Worm (Caenorhabditis elegans) whole organism, L4 larva: ENCODE results near the gene H01G02.1.

Experiments
- F10B5.3 ChIP-seq: sonication (generic microtip); optimal IDR thresholded peaks from 2 replicates; lab custom pipeline; 2016; ENCODE audit warnings: mild to moderate bottlenecking, missing genetic modification characterization, missing compliant biosample characterization
- F26F4.8 ChIP-seq: fragments of 200-800 bp; sonication (Bioruptor generic); conservative IDR thresholded peaks from 2 replicates; pipeline ENCODE4 v1.3.6; 2022; ENCODE audit warnings: missing genetic modification characterization, missing compliant biosample characterization
- aha-1 ChIP-seq: fragments of 150-350 bp; peaks from one replicate; lab custom pipeline; 2014; ENCODE audit warnings: missing biosample characterization, missing genetic modification characterization
- ceh-62 ChIP-seq: sonication (generic microtip); optimal IDR thresholded peaks from 2 replicates; lab custom pipeline; 2017; ENCODE audit warnings: missing biosample characterization, missing genetic modification characterization
- ctbp-1 ChIP-seq: fragments of 200-800 bp; sonication (Bioruptor generic); IDR thresholded peaks from 2 replicates; pipeline ENCODE4 v1.3.6; 2022; ENCODE audit warnings: missing genetic modification reagents, missing genetic modification characterization, missing compliant biosample characterization
- daf-12 ChIP-seq: fragments of 150-350 bp; optimal IDR thresholded peaks from 2 replicates; lab custom pipeline; 2014; ENCODE audit warnings: missing biosample characterization, missing genetic modification reagents, missing genetic modification characterization
- daf-16 ChIP-seq, 3 experiments: sonication (generic microtip); optimal IDR thresholded peaks; 2 replicates each; lab custom pipeline; 2016 to 2017; ENCODE audit warnings: missing genetic modification characterization in 3 of 3, missing genetic modification reagents in 3 of 3, mild to moderate bottlenecking in 2 of 3, missing compliant biosample characterization in 2 of 3, missing biosample characterization in 1 of 3, moderate library complexity in 1 of 3
- daf-8 ChIP-seq: fragments of 200-800 bp; sonication (Bioruptor generic); IDR thresholded peaks from 2 replicates; pipeline ENCODE4 v1.3.6; 2022; ENCODE audit warnings: missing genetic modification characterization, missing compliant biosample characterization
- dmd-6 ChIP-seq: fragments of 200-800 bp; sonication (Bioruptor generic); IDR thresholded peaks from 2 replicates; pipeline ENCODE4 v1.3.6; 2022; ENCODE audit warnings: missing genetic modification reagents, missing genetic modification characterization, missing compliant biosample characterization
- dpl-1 ChIP-seq: fragments of 150-350 bp; optimal IDR thresholded peaks from 2 replicates; lab custom pipeline; 2014; ENCODE audit warnings: missing biosample characterization, missing genetic modification reagents, missing genetic modification characterization
- duxl-1 ChIP-seq: sonication (generic microtip); optimal IDR thresholded peaks from 2 replicates; lab custom pipeline; 2016; ENCODE audit warnings: mild to moderate bottlenecking, missing genetic modification characterization, moderate library complexity, missing compliant biosample characterization; ENCODE audit not compliant: poor library complexity
- dve-1 ChIP-seq: sonication (generic microtip); optimal IDR thresholded peaks from 2 replicates; lab custom pipeline; 2017; ENCODE audit warnings: antibody characterized with exemption, mild to moderate bottlenecking, missing genetic modification characterization, missing compliant biosample characterization; ENCODE audit not compliant: insufficient read depth
- egl-27 ChIP-seq: sonication (generic microtip); optimal IDR thresholded peaks from 3 replicates; lab custom pipeline; 2017; ENCODE audit warnings: missing biosample characterization, missing genetic modification reagents, missing genetic modification characterization
- fkh-10 ChIP-seq: fragments of 150-350 bp; optimal IDR thresholded peaks from 2 replicates; lab custom pipeline; 2014; ENCODE audit warnings: missing biosample characterization, missing genetic modification reagents, missing genetic modification characterization
- fos-1 ChIP-seq: fragments of 150-350 bp; optimal IDR thresholded peaks from 2 replicates; lab custom pipeline; 2014; ENCODE audit warnings: missing biosample characterization, missing genetic modification characterization
- hlh-11 ChIP-seq: fragments of 200-800 bp; sonication (Bioruptor generic); optimal IDR thresholded peaks from 2 replicates; lab custom pipeline; 2018; ENCODE audit warnings: mild to moderate bottlenecking, missing genetic modification characterization, missing compliant biosample characterization
- lim-7 ChIP-seq: fragments of 200-800 bp; sonication (Bioruptor generic); IDR thresholded peaks from 2 replicates; pipeline ENCODE4 v1.3.6; 2022; ENCODE audit warnings: missing genetic modification characterization, missing compliant biosample characterization
- lin-13 ChIP-seq: fragments of 150-350 bp; optimal IDR thresholded peaks from 2 replicates; lab custom pipeline; 2014; ENCODE audit warnings: missing biosample characterization, missing genetic modification reagents, missing genetic modification characterization
- lin-15B ChIP-seq: fragments of 150-350 bp; sonication (generic microtip); optimal IDR thresholded peaks from 3 replicates; lab custom pipeline; 2014; ENCODE audit warnings: missing biosample characterization, missing genetic modification characterization
- lsy-2 ChIP-seq, 2 experiments: fragments of 150-350 bp in 1 of 2; sonication (generic microtip) in 1 of 2; optimal IDR thresholded peaks; 2 replicates each; lab custom pipeline; 2014 to 2017; ENCODE audit warnings: missing biosample characterization in 2 of 2, missing genetic modification characterization in 2 of 2
- madf-9 ChIP-seq: fragments of 200-800 bp; sonication (Bioruptor generic); conservative IDR thresholded peaks from 2 replicates; pipeline ENCODE4 v1.3.6; 2022; ENCODE audit warnings: missing genetic modification reagents, missing genetic modification characterization, missing compliant biosample characterization
- mdl-1 ChIP-seq, 2 experiments: fragments of 150-350 bp in 1 of 2; sonication (generic microtip) in 1 of 2; optimal IDR thresholded peaks; 2 replicates each; lab custom pipeline; 2014 to 2017; ENCODE audit warnings: missing biosample characterization in 2 of 2, missing genetic modification characterization in 2 of 2
- nhr-10 ChIP-seq: fragments of 150-350 bp; optimal IDR thresholded peaks from 2 replicates; lab custom pipeline; 2014; ENCODE audit warnings: missing biosample characterization, missing genetic modification characterization
- nhr-237 ChIP-seq: sonication (generic microtip); optimal IDR thresholded peaks from 2 replicates; lab custom pipeline; 2017; ENCODE audit warnings: missing biosample characterization, missing genetic modification characterization
- nhr-28 ChIP-seq: fragments of 150-350 bp; optimal IDR thresholded peaks from 2 replicates; lab custom pipeline; 2014; ENCODE audit warnings: missing biosample characterization, missing genetic modification characterization
- nhr-48 ChIP-seq: sonication (generic microtip); optimal IDR thresholded peaks from 2 replicates; lab custom pipeline; 2016; ENCODE audit warnings: mild to moderate bottlenecking, missing genetic modification characterization, missing compliant biosample characterization
- nhr-77 ChIP-seq: fragments of 150-350 bp; optimal IDR thresholded peaks from 2 replicates; lab custom pipeline; 2014; ENCODE audit warnings: missing biosample characterization, missing genetic modification characterization
- php-3 ChIP-seq: fragments of 200-800 bp; sonication (Bioruptor generic); IDR thresholded peaks from 2 replicates; pipeline ENCODE4 v1.3.6; 2022; ENCODE audit warnings: missing genetic modification reagents, missing genetic modification characterization, missing compliant biosample characterization
- pqm-1 ChIP-seq: sonication (generic microtip); optimal IDR thresholded peaks from 2 replicates; lab custom pipeline; 2017; ENCODE audit warnings: missing biosample characterization, missing genetic modification characterization
- skn-1 ChIP-seq: fragments of 150-350 bp; optimal IDR thresholded peaks from 2 replicates; lab custom pipeline; 2014; ENCODE audit warnings: missing biosample characterization, missing genetic modification characterization
- snpc-4 ChIP-seq: fragments of 150-350 bp; optimal IDR thresholded peaks from 2 replicates; lab custom pipeline; 2014; ENCODE audit warnings: missing biosample characterization, missing genetic modification characterization
- unc-39 ChIP-seq: sonication (generic microtip); optimal IDR thresholded peaks from 2 replicates; lab custom pipeline; 2017; ENCODE audit warnings: missing biosample characterization, missing genetic modification characterization
- unc-62 ChIP-seq, 3 experiments: fragments of 150-350 bp in 1 of 3; sonication (generic microtip); optimal IDR thresholded peaks in 2 of 3; peaks in 1 of 3; 1 replicate in 1 of 3; 2 replicates in 2 of 3; lab custom pipeline; 2014 to 2017; ENCODE audit warnings: missing biosample characterization in 3 of 3, missing genetic modification characterization in 3 of 3, missing genetic modification reagents in 3 of 3, missing genotype in 1 of 3
- zfp-2 ChIP-seq: sonication (generic microtip); optimal IDR thresholded peaks from 2 replicates; lab custom pipeline; 2016; ENCODE audit warnings: mild to moderate bottlenecking, missing genetic modification characterization, missing compliant biosample characterization
- zfp-3 ChIP-seq: fragments of 200-800 bp; sonication (Bioruptor generic); conservative IDR thresholded peaks from 2 replicates; pipeline ENCODE4 v1.3.6; 2022; ENCODE audit warnings: missing genetic modification reagents, missing genetic modification characterization, missing compliant biosample characterization
- zip-2 ChIP-seq: fragments of 150-350 bp; optimal IDR thresholded peaks from 2 replicates; lab custom pipeline; 2014; ENCODE audit warnings: missing biosample characterization, missing genetic modification characterization
- ztf-11 ChIP-seq: fragments of 150-350 bp; optimal IDR thresholded peaks from 2 replicates; lab custom pipeline; 2014; ENCODE audit warnings: missing biosample characterization, missing genetic modification characterization
- ztf-7 ChIP-seq: fragments of 150-350 bp; optimal IDR thresholded peaks from 2 replicates; lab custom pipeline; 2014; ENCODE audit warnings: missing biosample characterization, missing genetic modification characterization

The H01G02.1 gene

DNA sequence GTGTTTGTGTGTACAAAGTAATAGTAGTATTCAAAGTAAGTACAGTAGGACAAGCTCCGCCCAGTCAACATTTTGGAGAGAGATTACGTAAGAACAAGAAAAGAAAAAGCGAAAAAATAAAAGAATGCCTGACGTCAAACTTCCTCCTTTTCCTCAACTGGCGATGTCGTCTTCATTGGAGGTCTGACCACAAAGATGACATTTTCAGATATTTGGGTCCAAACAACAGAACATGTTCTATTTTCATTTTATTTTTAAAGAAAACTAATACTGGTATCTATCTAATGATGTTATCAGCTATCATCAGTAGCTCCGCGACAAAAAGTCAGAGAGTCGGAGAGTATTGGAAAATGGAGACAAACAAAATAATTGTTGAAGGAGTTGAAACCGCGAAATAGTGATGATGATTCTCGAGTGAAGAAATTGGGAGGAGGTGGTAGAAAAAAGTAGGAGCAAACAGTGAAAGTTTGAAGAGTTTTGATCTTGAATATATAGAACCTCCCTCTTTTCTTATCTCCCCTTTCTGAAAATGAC lies 30.2 kb downstream of the H01G02.1 start, which contains the start of gene lips-5:
Gene lips-5, minus strand, starts transcription at position 51 of the 534 bp plus-strand sequence.
- peak; percentile 47 for TF ChIP-seq nhr-28 (tag; lab: Kevin White, UChicago)
- TF ChIP-seq php-3 (GFP tag; lab: Robert Waterston, UW), result no peak
- no peak for TF ChIP-seq mdl-1 (tag; optimal IDR thresholded peaks at IDR 0.05; lab: Kevin White, UChicago)
- no peak for TF ChIP-seq dve-1
- TF ChIP-seq duxl-1, result no peak
- TF ChIP-seq hlh-11, result no peak
- TF ChIP-seq aha-1 (tag; lab: Kevin White, UChicago), result no peak
- no peak for TF ChIP-seq ceh-62
- no peak for TF ChIP-seq F10B5.3 (tag; lab: Kevin White, UChicago)
- peak; percentile 11 for TF ChIP-seq nhr-77 (tag; lab: Kevin White, UChicago)
- TF ChIP-seq ctbp-1 (GFP tag; lab: Robert Waterston, UW), result no peak
- TF ChIP-seq pqm-1, result peak; percentile 66
- no peak for TF ChIP-seq ztf-11
- no peak for TF ChIP-seq daf-12 (tag; lab: Kevin White, UChicago)
- no peak for TF ChIP-seq daf-16 (GFP tag; optimal IDR thresholded peaks at IDR 0.05; lab: Kevin White, UChicago)
- TF ChIP-seq daf-16 (tag; optimal IDR thresholded peaks at IDR 0.05; lab: Kevin White, UChicago), result peak; percentile 70
- TF ChIP-seq unc-62 (GFP tag; optimal IDR thresholded peaks at IDR 0.05 in 1 of 2; lab: Kevin White, UChicago), result no peak
- no peak for TF ChIP-seq unc-62 (tag; optimal IDR thresholded peaks at IDR 0.05; lab: Kevin White, UChicago)
- TF ChIP-seq lim-7 (GFP tag; lab: Robert Waterston, UW), result no peak
- no peak for TF ChIP-seq skn-1 (tag; lab: Kevin White, UChicago)

DNA sequence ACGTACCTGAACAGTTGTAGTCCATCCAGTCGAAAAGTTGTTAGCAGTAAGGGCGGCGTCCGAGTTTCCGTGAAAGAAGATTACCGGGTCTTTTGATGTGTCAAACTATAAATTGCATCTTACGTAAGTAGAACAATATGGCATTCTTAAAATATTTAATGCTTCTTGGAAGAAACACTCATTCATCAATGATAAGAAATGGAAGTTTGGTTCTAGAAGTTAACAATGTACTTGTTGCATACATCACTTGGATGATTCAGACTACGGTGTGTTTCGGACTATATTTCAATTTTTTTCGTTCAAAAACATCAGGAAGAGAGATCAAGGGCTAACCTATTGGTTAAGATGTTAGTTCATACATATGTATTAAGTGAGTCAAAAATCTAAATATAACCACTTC lies 31.8 kb downstream of the H01G02.1 start:
- TF ChIP-seq madf-9, result no peak
- TF ChIP-seq lin-13 (GFP tag; lab: Kevin White, UChicago), result no peak
- TF ChIP-seq duxl-1, result no peak
- TF ChIP-seq zfp-2, result no peak
- TF ChIP-seq pqm-1, result no peak
- TF ChIP-seq fkh-10 (GFP tag; lab: Kevin White, UChicago), result no peak
- TF ChIP-seq nhr-10 (tag; lab: Kevin White, UChicago), result no peak
- TF ChIP-seq fos-1 (tag; lab: Kevin White, UChicago), result no peak
- no peak for TF ChIP-seq egl-27 (tag; lab: Kevin White, UChicago)

DNA sequence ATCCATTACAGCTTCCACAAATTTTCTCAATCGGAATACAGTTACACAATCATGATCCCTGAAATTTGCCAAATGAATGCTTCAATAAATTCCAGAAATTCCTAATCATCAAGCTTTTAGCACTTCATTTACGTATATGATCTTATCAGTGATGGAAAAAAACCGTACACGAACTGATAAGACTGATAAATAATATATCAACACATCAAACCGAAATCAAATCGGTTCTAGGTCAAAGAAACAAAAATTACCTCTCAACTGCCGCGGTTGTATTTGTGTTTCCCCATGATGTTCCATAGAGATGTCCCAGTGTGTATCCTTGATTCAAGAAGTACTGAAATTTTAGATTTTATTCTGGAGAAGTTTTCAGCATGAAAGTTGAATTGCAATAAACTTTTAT lies 32.9 kb downstream of the H01G02.1 start:
- no peak for TF ChIP-seq daf-8
- peak in 1 of 2 experiments; percentile 15 for TF ChIP-seq unc-62 (GFP tag; optimal IDR thresholded peaks at IDR 0.05 in 1 of 2; lab: Kevin White, UChicago)
- no peak for TF ChIP-seq unc-62 (tag; optimal IDR thresholded peaks at IDR 0.05; lab: Kevin White, UChicago)
- peak; percentile 77 for TF ChIP-seq pqm-1
- no peak for TF ChIP-seq daf-16 (GFP tag; optimal IDR thresholded peaks at IDR 0.05; lab: Kevin White, UChicago)
- TF ChIP-seq daf-16 (tag; optimal IDR thresholded peaks at IDR 0.05; lab: Kevin White, UChicago), result peak; percentile 55
- no peak for TF ChIP-seq zfp-3 (GFP tag; lab: Robert Waterston, UW)
- peak; percentile 15 for TF ChIP-seq dve-1
- no peak for TF ChIP-seq zip-2
- TF ChIP-seq aha-1 (tag; lab: Kevin White, UChicago), result peak; percentile 91
- TF ChIP-seq dmd-6 (GFP tag; lab: Robert Waterston, UW), result peak; percentile 70
- peak; percentile 73 for TF ChIP-seq nhr-28 (tag; lab: Kevin White, UChicago)
- TF ChIP-seq hlh-11, result peak; percentile 23

DNA sequence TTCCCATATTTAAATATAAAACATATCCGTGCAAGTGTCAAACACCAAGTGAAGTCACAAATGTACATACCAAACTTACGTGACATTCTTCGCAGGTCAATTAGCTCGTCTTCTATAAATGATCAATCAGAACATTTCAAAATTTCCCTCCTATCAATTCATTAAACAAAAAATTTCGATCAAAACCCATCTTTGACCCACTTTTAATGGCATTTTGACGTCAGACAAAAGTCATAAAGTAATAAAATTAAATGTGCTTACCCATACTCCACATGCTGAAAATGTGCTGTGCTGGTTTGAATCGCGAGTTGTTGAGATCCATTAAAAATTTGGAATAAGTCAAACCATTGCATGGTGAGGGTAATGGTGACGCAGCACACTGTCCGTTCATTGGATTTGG lies 34.2 kb downstream of the H01G02.1 start:
- TF ChIP-seq dmd-6 (GFP tag; lab: Robert Waterston, UW), result peak; percentile 79
- no peak for TF ChIP-seq lsy-2 (tag; optimal IDR thresholded peaks at IDR 0.05; lab: Kevin White, UChicago)
- TF ChIP-seq ztf-7, result no peak
- no peak for TF ChIP-seq pqm-1
- TF ChIP-seq daf-16 (GFP tag; optimal IDR thresholded peaks at IDR 0.05; lab: Kevin White, UChicago), result no peak
- TF ChIP-seq daf-16 (tag; optimal IDR thresholded peaks at IDR 0.05; lab: Kevin White, UChicago), result peak; percentile 36
- TF ChIP-seq nhr-237, result no peak
- no peak for TF ChIP-seq lin-15B (tag; lab: Kevin White, UChicago)
- no peak for TF ChIP-seq duxl-1
- TF ChIP-seq unc-39 (tag; lab: Kevin White, UChicago), result no peak
- TF ChIP-seq nhr-77 (tag; lab: Kevin White, UChicago), result no peak
- TF ChIP-seq dpl-1 (GFP tag; lab: Kevin White, UChicago), result no peak
- no peak for TF ChIP-seq nhr-48
- no peak for TF ChIP-seq F26F4.8 (GFP tag; lab: Robert Waterston, UW)
- no peak for TF ChIP-seq lim-7 (GFP tag; lab: Robert Waterston, UW)
- peak; percentile 43 for TF ChIP-seq dve-1
- peak; percentile 27 for TF ChIP-seq nhr-28 (tag; lab: Kevin White, UChicago)
- no peak for TF ChIP-seq snpc-4
- peak; percentile 7 for TF ChIP-seq hlh-11
- no peak for TF ChIP-seq zfp-2
- TF ChIP-seq, all 104 proteins: peak for 5
